Worm (Caenorhabditis elegans) whole organism, late embryonic: Measurements from ENCODE around the gene F49E2.2.

ENCODE experiments used
- K09A11.1 ChIP-seq: sonication (generic microtip); optimal IDR thresholded peaks from 2 replicates; lab custom pipeline; 2017; ENCODE audit warnings: antibody characterized with exemption, mild to moderate bottlenecking, missing genetic modification characterization, missing compliant biosample characterization; ENCODE audit not compliant: insufficient read depth
- ceh-9 ChIP-seq: sonication (generic microtip); optimal IDR thresholded peaks from 2 replicates; lab custom pipeline; 2016; ENCODE audit warnings: mild to moderate bottlenecking, missing genetic modification characterization, inconsistent platforms, missing compliant biosample characterization
- hlh-30 ChIP-seq: sonication (generic microtip); optimal IDR thresholded peaks from 2 replicates; lab custom pipeline; 2017; ENCODE audit warnings: antibody characterized with exemption, missing genetic modification characterization, missing compliant biosample characterization; ENCODE audit not compliant: insufficient read depth
- syd-9 ChIP-seq: sonication (generic microtip); optimal IDR thresholded peaks from 2 replicates; lab custom pipeline; 2016; ENCODE audit warnings: mild to moderate bottlenecking, missing genetic modification characterization, moderate library complexity, missing compliant biosample characterization
- tbx-2 ChIP-seq: sonication (generic microtip); optimal IDR thresholded peaks from 2 replicates; lab custom pipeline; 2016; ENCODE audit warnings: missing genetic modification characterization, missing compliant biosample characterization

DNA sequence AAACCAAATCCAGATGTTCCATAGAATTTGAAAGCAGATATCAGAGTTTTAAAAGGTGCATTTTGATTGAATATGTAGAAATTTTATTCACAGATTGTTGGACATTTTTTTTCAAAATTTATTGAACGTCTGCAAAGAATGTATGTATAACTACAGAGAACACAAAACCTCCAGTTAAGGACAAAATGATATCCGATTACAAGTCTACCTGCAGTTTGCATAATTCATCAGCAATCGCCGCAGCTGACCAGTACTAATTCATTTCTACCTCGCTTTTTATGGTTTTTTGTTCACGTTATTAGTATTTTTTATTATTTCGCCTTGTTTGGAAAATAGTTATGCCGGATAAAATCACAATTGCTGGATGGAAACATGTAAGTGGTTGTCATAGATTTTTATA, 22.6 kb downstream of the F49E2.2 start, which contains the start of gene del-8:
- TF ChIP-seq tbx-2 (tag; lab: Kevin White, UChicago) (no peak), ceh-9 (no peak), syd-9 (no peak), hlh-30 (no peak), K09A11.1 (tag; lab: Kevin White, UChicago) (no peak)
